Worm (Caenorhabditis elegans) whole organism, dauer: ENCODE data around the gene C01G12.16.

Experiments used
- unc-62 ChIP-seq: sonication (generic microtip); optimal IDR thresholded peaks from 2 replicates; lab custom pipeline; 2017; ENCODE audit warnings: missing biosample characterization, missing genetic modification reagents, missing genetic modification characterization

Gene C01G12.16

DNA sequence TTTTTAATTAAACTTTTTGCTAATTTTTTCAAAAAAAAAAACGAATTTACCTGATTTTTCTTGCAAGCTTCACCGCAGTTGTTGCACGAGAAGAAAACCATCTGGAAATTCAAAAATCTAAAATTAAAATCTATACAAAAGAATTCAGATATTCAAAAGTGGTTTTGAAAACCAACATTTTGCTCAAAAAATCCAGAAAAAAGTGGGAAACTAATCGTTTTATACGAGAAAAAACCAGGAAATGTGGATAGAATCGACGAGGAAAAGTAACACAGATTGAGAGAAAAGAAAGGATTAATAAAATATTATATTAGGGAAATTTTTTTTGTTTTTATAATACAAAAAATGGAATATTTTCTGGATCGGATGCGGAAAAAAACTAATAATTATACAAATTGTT is 3.0 kb downstream of the C01G12.16 start, which contains the start of gene C16C10.8:
Gene C16C10.8, minus strand, starts transcription at position 101 of the 400 bp plus-strand sequence.
- no peak for TF ChIP-seq unc-62 (GFP tag; lab: Kevin White, UChicago)

DNA sequence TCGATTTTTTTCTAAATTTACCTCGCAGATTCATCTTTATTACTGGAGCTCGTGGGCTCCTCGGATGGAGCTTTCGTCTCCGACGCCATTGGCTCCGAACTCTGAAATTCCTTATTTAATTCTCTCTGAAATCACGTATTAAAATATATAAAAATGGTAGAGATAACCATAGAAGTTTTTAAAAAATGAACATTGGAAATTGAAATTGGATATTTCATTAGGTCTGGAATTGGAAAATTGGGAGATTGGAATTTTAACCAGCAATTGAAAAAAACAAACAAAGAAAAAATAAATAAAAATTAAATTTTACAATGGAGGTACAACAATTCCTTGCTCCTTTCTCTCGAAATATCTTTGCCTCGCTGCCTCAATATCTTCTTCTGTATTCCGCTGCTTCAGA is 5.7 kb downstream of the C01G12.16 start, which contains the start of gene rnf-5:
Gene rnf-5, minus strand, starts transcription at position 101 of the 400 bp plus-strand sequence.
- TF ChIP-seq unc-62 (GFP tag; lab: Kevin White, UChicago): no peak

DNA sequence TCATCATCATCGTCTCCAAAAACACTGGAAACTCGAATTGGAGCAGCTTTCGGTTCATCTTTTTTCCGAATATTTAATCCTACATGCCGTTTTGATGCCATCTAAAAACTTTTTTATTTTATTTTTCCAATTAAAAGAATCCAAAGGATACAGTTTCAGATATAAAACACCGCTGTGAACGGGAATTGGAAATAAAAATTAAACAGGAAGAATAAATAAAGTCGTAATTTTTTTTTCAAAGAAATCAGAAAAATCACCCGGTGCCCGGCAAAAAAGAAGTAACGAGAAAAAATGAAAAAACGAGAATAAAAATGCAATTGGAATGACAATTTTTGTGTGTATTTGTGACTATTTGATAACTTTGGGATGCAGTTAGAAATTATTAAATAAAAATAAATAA is 7.6 kb downstream of the C01G12.16 start, which contains the start of gene ccdc-55:
Gene ccdc-55, minus strand, starts transcription at position 101 of the 400 bp plus-strand sequence.
- TF ChIP-seq unc-62 (GFP tag; lab: Kevin White, UChicago): no peak

DNA sequence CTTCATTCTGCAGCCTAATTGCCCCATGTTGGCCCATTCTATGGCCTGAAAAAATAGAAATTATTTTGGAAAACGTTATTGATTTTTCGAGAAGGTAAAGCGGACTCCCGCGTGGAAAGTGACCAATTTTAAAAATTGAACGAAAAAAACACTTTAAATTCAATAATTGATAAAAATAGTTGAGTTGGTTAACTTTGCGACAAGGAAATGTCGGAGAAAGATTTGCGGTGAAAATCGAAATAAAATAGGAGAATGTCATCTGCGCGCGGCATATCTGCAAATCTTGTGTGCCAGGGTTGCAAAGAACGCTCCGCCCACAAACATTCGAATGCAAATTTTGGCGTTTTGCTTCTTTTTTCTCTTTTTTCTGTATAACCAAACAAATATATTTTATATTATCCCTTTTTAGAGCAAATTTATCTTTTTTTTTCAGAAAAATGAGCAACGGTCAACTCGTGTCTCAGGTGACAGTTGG is 9.9 kb downstream of the C01G12.16 start, which contains the start of the genes rnf-121 and C16C10.4:
Gene rnf-121, minus strand, starts transcription at position 51 of the 475 bp plus-strand sequence.
Gene C16C10.4, plus strand, starts transcription at position 434 of the 475 bp plus-strand sequence.
- TF ChIP-seq unc-62 (GFP tag; lab: Kevin White, UChicago): no peak

DNA sequence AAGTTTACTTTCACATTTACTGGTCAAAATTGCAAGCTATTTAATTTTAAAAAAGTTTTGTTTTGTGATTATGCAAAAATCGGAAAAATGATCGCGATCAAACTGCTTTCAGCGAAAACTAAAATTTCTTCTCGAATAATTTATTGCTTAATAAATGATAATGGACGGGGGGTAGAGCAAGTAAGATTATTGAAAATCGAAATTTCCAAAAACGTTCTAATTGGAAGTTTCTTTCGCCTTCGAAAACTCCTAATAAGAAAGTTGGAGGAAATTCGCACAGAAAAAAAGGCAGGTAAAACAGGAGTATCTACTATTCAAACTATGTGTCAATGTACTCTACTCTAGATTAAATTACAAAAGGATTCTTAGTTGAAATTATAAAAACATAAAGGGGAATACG is 11.2 kb downstream of the C01G12.16 start:
- no peak for TF ChIP-seq unc-62 (GFP tag; lab: Kevin White, UChicago)

DNA sequence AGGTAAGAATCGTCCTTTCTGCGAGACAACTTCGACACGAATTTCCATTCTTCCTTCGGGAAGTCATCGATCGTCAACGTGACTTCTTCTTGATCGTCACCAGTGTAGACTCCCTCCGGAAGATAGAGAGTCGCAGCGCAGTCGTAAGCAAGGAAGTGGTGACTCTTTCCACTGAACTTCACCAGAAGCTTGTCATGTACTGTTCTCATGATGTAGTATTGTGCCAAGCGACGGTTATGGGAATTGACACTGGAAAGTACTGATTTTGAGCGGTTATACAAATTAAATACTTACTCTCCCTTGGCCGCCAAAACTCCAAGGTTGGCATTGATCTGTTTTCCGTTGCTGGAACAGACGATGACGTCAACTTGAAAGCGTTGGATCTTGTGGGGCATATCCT is 14.5 kb downstream of the C01G12.16 start:
- TF ChIP-seq unc-62 (GFP tag; lab: Kevin White, UChicago): no peak

DNA sequence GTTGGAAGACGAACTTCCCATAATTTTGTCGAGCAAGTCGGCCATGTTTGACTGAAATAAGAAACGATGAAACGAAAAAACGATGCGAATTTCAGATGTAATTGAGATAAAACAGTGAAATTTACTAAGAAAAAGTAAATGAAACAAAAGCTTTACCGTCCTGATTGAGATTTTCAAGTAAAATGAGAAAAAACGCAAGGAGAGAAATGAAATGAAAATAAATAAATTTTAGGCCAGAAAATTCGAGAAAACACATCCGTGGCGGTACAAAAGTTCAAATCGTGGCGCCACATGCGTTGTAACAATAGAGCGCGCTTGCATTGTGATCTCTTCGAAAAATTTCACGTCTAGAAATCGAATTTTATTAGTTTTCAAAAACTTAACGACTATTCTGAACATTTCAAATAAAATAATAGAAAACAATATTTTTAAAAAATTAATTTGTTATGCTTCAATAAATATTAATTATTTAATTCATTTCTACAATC is 15.1 kb downstream of the C01G12.16 start, which contains the start of the genes hrde-1 and C16C10.13:
Gene hrde-1, minus strand, starts transcription at position 51 of the 488 bp plus-strand sequence.
Gene C16C10.13, plus strand, starts transcription at position 332 of the 488 bp plus-strand sequence.
- no peak for TF ChIP-seq unc-62 (GFP tag; lab: Kevin White, UChicago)

DNA sequence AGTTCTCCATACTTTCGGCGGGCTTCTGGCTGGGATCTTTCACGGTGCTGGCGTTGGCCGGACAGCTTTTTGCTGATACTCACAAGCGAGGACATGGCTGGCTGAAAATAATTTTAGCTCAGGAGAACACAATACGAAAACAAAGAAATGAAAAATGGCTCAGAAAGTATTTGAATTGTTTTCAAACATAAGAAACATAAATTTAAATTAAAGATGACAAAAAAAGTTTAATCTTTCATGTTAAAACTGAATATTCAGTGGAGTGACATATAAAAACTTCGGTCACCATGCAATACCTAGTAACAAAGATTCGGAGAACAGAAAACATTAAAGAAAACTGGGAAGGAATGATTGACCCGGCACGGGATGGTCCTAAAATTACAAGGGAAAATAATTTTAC is 17.5 kb downstream of the C01G12.16 start, which contains the start of gene C16C10.2:
Gene C16C10.2, minus strand, starts transcription at position 101 of the 400 bp plus-strand sequence.
- no peak for TF ChIP-seq unc-62 (GFP tag; lab: Kevin White, UChicago)

DNA sequence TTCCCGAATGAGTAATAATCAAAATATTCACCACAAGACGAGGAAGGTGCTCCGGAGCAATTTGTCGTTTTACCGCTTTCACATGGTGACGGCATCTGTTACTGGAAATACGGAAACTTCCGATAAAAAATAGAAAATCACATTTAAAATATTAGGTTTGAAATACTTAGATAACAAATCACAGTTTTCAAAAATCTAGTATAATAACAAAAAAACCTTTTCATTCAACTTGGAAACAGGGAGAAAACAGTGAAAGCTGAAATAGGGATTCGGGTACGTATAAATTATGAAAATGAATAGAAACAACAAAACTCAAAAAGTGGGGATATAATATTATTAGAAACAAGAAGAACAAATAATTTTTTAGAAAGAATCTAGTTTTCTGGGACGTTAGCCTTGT is 20.3 kb downstream of the C01G12.16 start, which contains the start of gene C16C10.1:
Gene C16C10.1, minus strand, starts transcription at position 101 of the 400 bp plus-strand sequence.
- TF ChIP-seq unc-62 (GFP tag; lab: Kevin White, UChicago): no peak

DNA sequence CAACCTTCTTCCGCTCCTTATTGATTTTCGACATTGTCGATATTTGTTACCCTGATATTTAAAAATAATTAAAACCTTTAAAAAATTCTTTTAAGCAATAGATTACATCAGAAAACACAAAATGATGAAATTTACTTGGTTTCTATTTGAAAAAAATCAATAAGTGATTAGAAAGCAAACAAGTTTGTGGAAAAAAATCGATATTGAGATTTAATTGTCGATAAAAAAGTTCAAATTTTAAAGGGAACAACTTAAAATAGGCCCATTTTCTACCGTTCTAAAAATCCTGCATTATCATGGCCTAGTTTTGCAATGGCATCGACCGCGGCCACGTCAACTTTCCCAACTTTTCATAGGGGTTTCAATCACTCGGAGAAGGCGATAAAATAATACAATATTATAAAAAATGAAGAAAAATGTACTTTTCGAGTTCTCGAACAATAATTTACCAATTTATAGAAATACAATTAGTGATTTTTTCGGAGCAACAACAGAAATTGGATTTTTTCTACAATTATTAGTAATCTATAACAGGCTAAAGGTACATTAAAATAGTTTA is 25.8 kb downstream of the C01G12.16 start, which contains the start of gene lars-1:
Gene lars-1, minus strand, starts transcription at position 51 of the 559 bp plus-strand sequence.
- TF ChIP-seq unc-62 (GFP tag; lab: Kevin White, UChicago): no peak

DNA sequence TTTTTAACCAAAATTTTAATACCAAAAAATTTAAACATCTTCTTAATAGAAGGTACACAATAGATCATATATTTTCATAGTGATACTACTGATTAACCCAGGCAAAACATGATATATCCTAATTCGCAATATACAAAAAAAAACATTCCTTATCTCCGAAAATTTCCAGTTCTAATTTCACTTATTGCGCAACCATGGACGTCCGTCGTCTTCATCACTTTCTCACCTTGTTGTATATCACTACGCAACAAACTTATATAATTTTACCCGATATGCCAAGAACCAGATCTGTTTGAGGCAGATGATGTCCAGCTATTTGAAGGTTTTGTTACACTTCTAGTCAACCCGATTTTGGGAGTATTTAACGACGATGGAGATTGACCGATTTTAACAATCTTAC is 26.8 kb downstream of the C01G12.16 start, which contains the start of gene R74.2:
Gene R74.2, plus strand, starts transcription at position 316 of the 400 bp plus-strand sequence.
- no peak for TF ChIP-seq unc-62 (GFP tag; lab: Kevin White, UChicago)

DNA sequence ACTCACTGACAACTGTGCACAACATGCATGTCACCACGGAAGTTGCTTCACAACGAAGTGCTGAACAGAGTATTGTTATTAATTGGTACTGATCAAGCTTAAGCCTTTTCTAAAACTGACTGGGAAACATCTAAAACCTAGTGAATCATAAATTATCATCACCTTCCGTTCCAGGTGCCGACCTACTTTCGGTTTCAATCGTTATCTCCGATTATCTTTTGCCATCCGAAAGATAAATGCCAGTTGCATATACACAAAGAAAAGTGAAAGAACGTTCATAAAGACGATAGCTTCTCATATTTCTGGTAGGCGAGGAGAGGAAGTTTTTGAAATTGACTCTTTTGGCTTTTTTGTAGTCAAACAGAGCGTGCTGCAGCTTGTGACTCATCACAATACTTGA is 28.6 kb downstream of the C01G12.16 start:
- TF ChIP-seq unc-62 (GFP tag; lab: Kevin White, UChicago): no peak

DNA sequence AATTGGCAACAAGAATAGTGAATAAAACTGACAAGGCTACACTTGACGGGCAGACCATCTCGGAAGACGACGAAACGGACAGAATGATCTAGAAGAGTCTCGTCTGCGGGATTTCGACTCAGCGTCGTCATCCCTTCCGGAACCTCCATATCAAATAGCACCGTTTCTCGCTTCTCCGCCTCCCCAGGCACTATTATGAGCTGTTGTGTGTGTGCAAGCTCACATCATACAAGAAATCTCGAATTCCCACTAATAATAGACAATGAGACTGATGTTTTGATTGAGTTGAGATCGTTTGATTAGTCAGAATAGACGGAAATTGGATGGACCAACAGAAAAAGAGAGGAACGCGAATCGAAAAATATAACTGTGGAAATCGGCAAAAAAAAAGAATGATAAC is 29.2 kb downstream of the C01G12.16 start, which contains the start of gene spp-28:
Gene spp-28, minus strand, starts transcription at position 101 of the 400 bp plus-strand sequence.
- TF ChIP-seq unc-62 (GFP tag; lab: Kevin White, UChicago): no peak

DNA sequence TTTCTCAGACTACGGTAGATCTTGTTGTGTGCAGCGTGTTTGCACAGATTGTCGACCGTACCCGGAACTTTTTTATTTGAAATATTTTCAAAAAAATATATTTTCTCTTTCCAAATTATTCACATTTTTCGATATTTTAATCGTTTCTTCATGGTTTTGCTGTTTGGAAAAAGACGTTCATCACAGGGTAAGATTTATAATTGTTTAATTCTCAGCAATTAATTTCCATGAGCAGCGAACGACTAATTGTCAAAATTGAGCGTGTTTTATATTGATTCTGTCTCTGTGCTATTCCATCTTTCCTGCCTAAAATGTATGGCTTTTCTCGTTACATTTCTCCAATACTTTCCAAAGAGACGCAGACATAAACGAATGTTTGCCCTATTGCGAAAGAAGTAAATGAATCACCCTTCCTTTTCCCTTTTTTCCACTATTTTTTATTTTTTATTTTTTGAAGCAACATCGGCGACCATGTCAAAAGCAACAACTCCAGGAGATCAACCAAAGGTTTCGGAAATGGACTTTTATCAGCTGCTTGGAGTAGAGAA is 30.1 kb downstream of the C01G12.16 start, which contains the start of gene dnj-16:
Gene dnj-16, plus strand, starts transcription at position 51 of the 548 bp plus-strand sequence.
- no peak for TF ChIP-seq unc-62 (GFP tag; lab: Kevin White, UChicago)

DNA sequence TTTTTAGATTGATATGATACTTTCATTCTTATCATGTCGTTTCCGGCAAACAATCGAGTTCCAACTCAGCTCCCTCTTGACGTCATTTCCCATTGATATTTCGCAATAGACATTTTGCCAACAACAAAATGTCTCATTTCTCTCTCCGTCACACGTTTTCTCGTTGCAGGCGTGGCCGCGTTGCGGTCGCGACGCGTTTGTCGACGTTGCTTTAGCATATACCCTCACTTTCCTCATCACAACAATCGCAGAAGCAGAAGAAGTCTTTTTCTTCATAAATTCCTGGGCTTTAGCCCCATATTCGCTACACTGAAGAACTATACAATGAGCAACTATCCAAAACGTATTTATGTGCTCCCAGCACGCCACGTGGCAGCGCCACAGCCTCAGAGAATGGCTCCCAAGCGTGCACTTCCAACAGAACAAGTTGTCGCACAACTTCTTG is 32.6 kb downstream of the C01G12.16 start, which contains the start of gene xbp-1:
Gene xbp-1, plus strand, starts transcription at position 151 of the 445 bp plus-strand sequence.
- no peak for TF ChIP-seq unc-62 (GFP tag; lab: Kevin White, UChicago)
